Worm (Caenorhabditis elegans) whole organism, late embryonic: Measurements from ENCODE around the gene F31F4.1.

Experiments used
- ceh-48 ChIP-seq: sonication (generic microtip); optimal IDR thresholded peaks from 2 replicates; lab custom pipeline; 2016; ENCODE audit warnings: missing genetic modification characterization, inconsistent platforms, missing compliant biosample characterization
- fkh-10 ChIP-seq: fragments of 150-350 bp; optimal IDR thresholded peaks from 2 replicates; lab custom pipeline; 2014; ENCODE audit warnings: missing biosample characterization, missing genetic modification reagents, missing genetic modification characterization
- mec-3 ChIP-seq: sonication (generic microtip); optimal IDR thresholded peaks from 2 replicates; lab custom pipeline; 2016; ENCODE audit warnings: borderline replicate concordance, missing genetic modification characterization, missing compliant biosample characterization
- pax-1 ChIP-seq: fragments of 150-350 bp; optimal IDR thresholded peaks from 2 replicates; lab custom pipeline; 2014; ENCODE audit warnings: missing biosample characterization, missing genetic modification characterization
- tbx-2 ChIP-seq: sonication (generic microtip); optimal IDR thresholded peaks from 2 replicates; lab custom pipeline; 2016; ENCODE audit warnings: missing genetic modification characterization, missing compliant biosample characterization
- unc-42 ChIP-seq: sonication (generic microtip); optimal IDR thresholded peaks from 2 replicates; lab custom pipeline; 2016; ENCODE audit warnings: missing genotype, missing genetic modification characterization, missing compliant biosample characterization

DNA sequence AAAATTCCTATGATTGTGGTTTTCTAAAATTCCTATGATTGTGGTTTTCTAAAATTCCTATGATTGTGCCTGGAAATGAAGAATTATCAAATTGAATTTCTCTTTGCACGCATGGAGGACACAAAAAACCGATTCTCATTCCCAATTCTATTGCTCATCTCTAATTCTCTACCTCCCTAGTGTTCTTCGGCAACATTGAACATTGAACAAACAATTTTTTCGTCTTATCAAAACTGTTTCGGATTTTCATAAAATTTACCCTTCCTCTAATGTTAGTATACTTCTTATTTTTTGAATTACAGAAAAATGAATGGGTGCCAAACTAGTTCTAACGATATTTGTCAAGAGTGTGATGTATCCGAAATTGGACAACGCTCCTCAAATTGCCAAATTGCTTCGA, 47.6 kb upstream of the F31F4.1 start, which contains the start of gene pals-31:
- TF ChIP-seq ceh-48 (tag; lab: Kevin White, UChicago): no peak
- no peak for TF ChIP-seq tbx-2
- TF ChIP-seq fkh-10 (GFP tag; lab: Kevin White, UChicago): no peak
- no peak for TF ChIP-seq unc-42 (tag; lab: Kevin White, UChicago)
- no peak for TF ChIP-seq mec-3
- TF ChIP-seq pax-1: no peak
